In the genomic region with DNA sequence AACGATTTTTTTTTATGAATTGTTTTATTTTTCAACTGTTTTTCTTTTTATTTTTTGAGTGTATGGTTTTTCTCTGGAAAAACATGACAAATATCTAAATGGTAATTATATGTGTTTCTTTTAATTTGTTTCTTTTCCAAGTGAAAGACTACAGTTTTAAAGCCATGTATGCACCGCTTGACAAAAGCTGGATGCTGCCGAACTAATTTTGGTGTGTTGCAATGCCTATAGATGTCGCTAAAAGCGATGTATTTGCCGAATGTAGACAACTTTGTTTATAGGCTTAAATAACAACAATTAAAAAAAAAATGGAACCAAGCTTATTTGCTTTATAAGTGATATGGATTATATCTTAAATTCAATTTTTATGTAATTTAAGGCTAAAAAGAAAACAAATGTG, we compare ENCODE assay signal across 1 fruit fly cellular context.
A peak's percentile ranks its signal among the peaks of the same experiment; 100 is the strongest.
TF ChIP-seq lines count a peak whose summit lies in the region.

A gene (minus strand): TSS at position 120 of the 400 bp plus-strand sequence.

TF ChIP-seq in whole organism, embryonic, 481 proteins besides CTCF, POLR2A, EP300 and RAD21 (continued from another document and continues in another):
- TF ChIP-seq grau (tag; optimal IDR thresholded peaks at IDR 0.05; lab: Kevin White, UChicago) (no peak), amos (GFP tag; IDR thresholded peaks at IDR 0.05; lab: Robert Waterston, UW; ENCODE audit: partially characterized antibody) (peak; percentile 61), unpg (GFP tag; optimal IDR thresholded peaks at IDR 0.05; lab: Kevin White, UChicago) (peak; percentile 16), Ada2b (GFP tag; IDR thresholded peaks at IDR 0.05; lab: Robert Waterston, UW) (no peak), Hmx (GFP tag; optimal IDR thresholded peaks at IDR 0.05; lab: Kevin White, UChicago) (no peak), ind (GFP tag; optimal IDR thresholded peaks at IDR 0.05; lab: Kevin White, UChicago) (no peak), br (optimal IDR thresholded peaks at IDR 0.05; lab: Kevin White, UChicago) (no peak), sob (GFP tag; IDR thresholded peaks at IDR 0.05; lab: Robert Waterston, UW) (peak; percentile 48; the same call in 1 of the 2 replicates), HLHmδ (GFP tag; optimal IDR thresholded peaks at IDR 0.05; lab: Kevin White, UChicago) (no peak), CG13424 (tag; optimal IDR thresholded peaks at IDR 0.05; lab: Kevin White, UChicago) (no peak), inv (GFP tag; IDR thresholded peaks at IDR 0.05; lab: Robert Waterston, UW; ENCODE audit: partially characterized antibody) (peak; percentile 30), pan (optimal IDR thresholded peaks at IDR 0.05; lab: Kevin White, UChicago) (no peak), pan (GFP tag; optimal IDR thresholded peaks at IDR 0.05 in 1 of 2, IDR thresholded peaks at IDR 0.05 in 1 of 2) (no peak), bab2 (GFP tag; optimal IDR thresholded peaks at IDR 0.05; lab: Kevin White, UChicago) (no peak), CG10209 (GFP tag; optimal IDR thresholded peaks at IDR 0.05; lab: Kevin White, UChicago) (no peak), D19B (GFP tag; optimal IDR thresholded peaks at IDR 0.05; lab: Kevin White, UChicago) (no peak), CG17186 (GFP tag; optimal IDR thresholded peaks at IDR 0.05; lab: Kevin White, UChicago) (no peak), CG32772 (GFP tag; IDR thresholded peaks at IDR 0.05; lab: Robert Waterston, UW) (no peak), slou (GFP tag; optimal IDR thresholded peaks at IDR 0.05; lab: Kevin White, UChicago) (no peak), Dad (GFP tag; optimal IDR thresholded peaks at IDR 0.05; lab: Kevin White, UChicago) (no peak), gsb (GFP tag; IDR thresholded peaks at IDR 0.05; lab: Robert Waterston, UW) (no peak), pb (GFP tag; optimal IDR thresholded peaks at IDR 0.05; lab: Kevin White, UChicago) (no peak), CG14441 (GFP tag; IDR thresholded peaks at IDR 0.05; lab: Robert Waterston, UW) (no peak; the same call in 1 of the 2 replicates), Hsf (GFP tag; optimal IDR thresholded peaks at IDR 0.05; lab: Kevin White, UChicago) (peak; percentile 43), ase (GFP tag; IDR thresholded peaks at IDR 0.05; lab: Robert Waterston, UW) (0 out of 3 replicates have a peak, but pooled peaks have one; percentile 35), CG7987 (GFP tag; optimal IDR thresholded peaks at IDR 0.05; lab: Kevin White, UChicago) (no peak), ham (GFP tag; IDR thresholded peaks at IDR 0.05; lab: Robert Waterston, UW) (no peak), Sox100B (GFP tag; optimal IDR thresholded peaks at IDR 0.05; lab: Kevin White, UChicago) (no peak), CG1603 (tag; optimal IDR thresholded peaks at IDR 0.05; lab: Kevin White, UChicago) (peak; percentile 23), pros (GFP tag; optimal IDR thresholded peaks at IDR 0.05; lab: Kevin White, UChicago) (no peak), CG7839 (tag; optimal IDR thresholded peaks at IDR 0.05; lab: Kevin White, UChicago) (peak; percentile 37), ewg (GFP tag; optimal IDR thresholded peaks at IDR 0.05; lab: Kevin White, UChicago) (no peak), CG30020 (tag; optimal IDR thresholded peaks at IDR 0.05; lab: Kevin White, UChicago) (no peak), odd (GFP tag; optimal IDR thresholded peaks at IDR 0.05; lab: Kevin White, UChicago) (no peak), ranshi (GFP tag; IDR thresholded peaks at IDR 0.05; lab: Robert Waterston, UW) (no peak), CG11696 (GFP tag; IDR thresholded peaks at IDR 0.05; lab: Robert Waterston, UW) (no peak), sd (tag; optimal IDR thresholded peaks at IDR 0.05; lab: Kevin White, UChicago) (no peak), Lim3 (GFP tag; IDR thresholded peaks at IDR 0.05; lab: Robert Waterston, UW) (no peak), Blimp-1 (GFP tag; optimal IDR thresholded peaks at IDR 0.05; lab: Kevin White, UChicago) (no peak), tup (GFP tag; optimal IDR thresholded peaks at IDR 0.05; lab: Kevin White, UChicago) (no peak), CG3847 (GFP tag; IDR thresholded peaks at IDR 0.05; lab: Robert Waterston, UW) (no peak; the same call in 1 of the 2 replicates), disco-r (GFP tag; optimal IDR thresholded peaks at IDR 0.05; lab: Kevin White, UChicago) (no peak), CG1647 (GFP tag; optimal IDR thresholded peaks at IDR 0.05; lab: Kevin White, UChicago) (no peak), Tbp (GFP tag; optimal IDR thresholded peaks at IDR 0.05; lab: Kevin White, UChicago) (no peak), CG4360 (GFP tag; IDR thresholded peaks at IDR 0.05; lab: Robert Waterston, UW) (no peak), CG2875 (GFP tag; optimal IDR thresholded peaks at IDR 0.05; lab: Kevin White, UChicago) (no peak), Fer1 (GFP tag; optimal IDR thresholded peaks at IDR 0.05; lab: Kevin White, UChicago) (no peak), Oaz (GFP tag; IDR thresholded peaks at IDR 0.05; lab: Robert Waterston, UW) (no peak), gro (GFP tag; optimal IDR thresholded peaks at IDR 0.05; lab: Kevin White, UChicago) (no peak), Opbp (GFP tag; IDR thresholded peaks at IDR 0.05; lab: Robert Waterston, UW; ENCODE audit: partially characterized antibody) (no peak; the same call in 1 of the 3 replicates), BtbVII (GFP tag; optimal IDR thresholded peaks at IDR 0.05; lab: Kevin White, UChicago) (no peak), fd64A (GFP tag; optimal IDR thresholded peaks at IDR 0.05; lab: Kevin White, UChicago) (no peak), Ets65A (GFP tag; lab: Kevin White, UChicago) (peak; percentile 95), CG16863 (GFP tag; optimal IDR thresholded peaks at IDR 0.05; lab: Kevin White, UChicago) (no peak), jigr1 (GFP tag; IDR thresholded peaks at IDR 0.05; lab: Robert Waterston, UW) (no peak), chinmo (GFP tag; IDR thresholded peaks at IDR 0.05; lab: Robert Waterston, UW; ENCODE audit: partially characterized antibody) (no peak), Fer2 (tag; optimal IDR thresholded peaks at IDR 0.05; lab: Kevin White, UChicago) (no peak), CG32767 (GFP tag; IDR thresholded peaks at IDR 0.05; lab: Robert Waterston, UW) (no peak), ro (GFP tag; IDR thresholded peaks at IDR 0.05; lab: Robert Waterston, UW) (no peak), nmo (GFP tag; optimal IDR thresholded peaks at IDR 0.05; lab: Kevin White, UChicago) (peak; percentile 36), CG12391 (tag; optimal IDR thresholded peaks at IDR 0.05; lab: Kevin White, UChicago) (no peak), ssp (GFP tag; IDR thresholded peaks at IDR 0.05; lab: Robert Waterston, UW) (no peak), Mrtf (GFP tag; IDR thresholded peaks at IDR 0.05; lab: Robert Waterston, UW) (no peak), Atf6 (GFP tag; IDR thresholded peaks at IDR 0.05; lab: Robert Waterston, UW) (no peak), dmrt99B (tag; optimal IDR thresholded peaks at IDR 0.05; lab: Kevin White, UChicago) (no peak), gcm (GFP tag; optimal IDR thresholded peaks at IDR 0.05; lab: Kevin White, UChicago) (no peak), jing (GFP tag; optimal IDR thresholded peaks at IDR 0.05; lab: Kevin White, UChicago) (no peak), CG2712 (tag; optimal IDR thresholded peaks at IDR 0.05; lab: Kevin White, UChicago) (peak; percentile 37), lola (GFP tag; optimal IDR thresholded peaks at IDR 0.05; lab: Kevin White, UChicago) (no peak), cg (GFP tag; optimal IDR thresholded peaks at IDR 0.05; lab: Kevin White, UChicago) (no peak), hth (optimal IDR thresholded peaks at IDR 0.05; lab: Kevin White, UChicago) (no peak), bsh (GFP tag; optimal IDR thresholded peaks at IDR 0.05; lab: Kevin White, UChicago) (peak in 1 of 2 experiments; percentile 11), Stat92E (GFP tag; optimal IDR thresholded peaks at IDR 0.05; lab: Kevin White, UChicago) (no peak), CG15479 (GFP tag; optimal IDR thresholded peaks at IDR 0.05; lab: Kevin White, UChicago) (no peak), CG43689 (GFP tag; IDR thresholded peaks at IDR 0.05; lab: Robert Waterston, UW) (no peak), CG31224 (GFP tag; IDR thresholded peaks at IDR 0.05; lab: Robert Waterston, UW) (no peak), CG9932 (GFP tag; IDR thresholded peaks at IDR 0.05; lab: Robert Waterston, UW) (0 out of 2 replicates have a peak, but pooled peaks have one; percentile 23), chn (GFP tag; optimal IDR thresholded peaks at IDR 0.05; lab: Kevin White, UChicago) (no peak), CG16779 (GFP tag; IDR thresholded peaks at IDR 0.05; lab: Robert Waterston, UW) (no peak), nom (GFP tag; optimal IDR thresholded peaks at IDR 0.05; lab: Kevin White, UChicago) (no peak), Hr51 (GFP tag; optimal IDR thresholded peaks at IDR 0.05; lab: Kevin White, UChicago) (no peak), Med (GFP tag; lab: Kevin White, UChicago) (no peak), Dek (tag; optimal IDR thresholded peaks at IDR 0.05; lab: Kevin White, UChicago) (peak; percentile 29), yki (optimal IDR thresholded peaks at IDR 0.05; lab: Kevin White, UChicago) (no peak), en (GFP tag; optimal IDR thresholded peaks at IDR 0.05; lab: Kevin White, UChicago) (no peak), CG12299 (tag; optimal IDR thresholded peaks at IDR 0.05; lab: Kevin White, UChicago) (no peak), CG3065 (GFP tag; optimal IDR thresholded peaks at IDR 0.05; lab: Kevin White, UChicago) (no peak), NfI (GFP tag; optimal IDR thresholded peaks at IDR 0.05; lab: Kevin White, UChicago) (peak; percentile 29), abd-A (tag; optimal IDR thresholded peaks at IDR 0.05; lab: Kevin White, UChicago) (no peak), CHES-1-like (GFP tag; optimal IDR thresholded peaks at IDR 0.05; lab: Kevin White, UChicago) (no peak), CG13287 (GFP tag; IDR thresholded peaks at IDR 0.05; lab: Robert Waterston, UW; ENCODE audit: partially characterized antibody) (peak; percentile 48; the same call in 1 of the 2 replicates), phol (tag; optimal IDR thresholded peaks at IDR 0.05; lab: Kevin White, UChicago) (peak; percentile 5), sna (GFP tag; IDR thresholded peaks at IDR 0.05; lab: Robert Waterston, UW; ENCODE audit: partially characterized antibody) (no peak), bowl (GFP tag; IDR thresholded peaks at IDR 0.05; lab: Robert Waterston, UW) (no peak), dysf (GFP tag; IDR thresholded peaks at IDR 0.05; lab: Robert Waterston, UW) (peak; percentile 17; the same call in 1 of the 3 replicates), CG12155 (GFP tag; optimal IDR thresholded peaks at IDR 0.05; lab: Kevin White, UChicago) (no peak), hb (GFP tag; IDR thresholded peaks at IDR 0.05; lab: Robert Waterston, UW; ENCODE audit: partially characterized antibody) (no peak), fu2 (GFP tag; optimal IDR thresholded peaks at IDR 0.05; lab: Kevin White, UChicago) (no peak), bbx (GFP tag; IDR thresholded peaks at IDR 0.05; lab: Robert Waterston, UW; ENCODE audit: partially characterized antibody) (peak; percentile 59; the same call in 1 of the 2 replicates), CG31441 (GFP tag; IDR thresholded peaks at IDR 0.05; lab: Robert Waterston, UW) (no peak), Lpt (GFP tag; optimal IDR thresholded peaks at IDR 0.05; lab: Kevin White, UChicago) (no peak), pum (GFP tag; optimal IDR thresholded peaks at IDR 0.05; lab: Kevin White, UChicago) (peak; percentile 26), croc (GFP tag; conservative IDR thresholded peaks at IDR 0.05; lab: Robert Waterston, UW) (no peak), PHDP (tag; optimal IDR thresholded peaks at IDR 0.05; lab: Kevin White, UChicago) (peak; percentile 24), zfh2 (GFP tag; optimal IDR thresholded peaks at IDR 0.05; lab: Kevin White, UChicago) (no peak), tll (GFP tag; optimal IDR thresholded peaks at IDR 0.05; lab: Kevin White, UChicago) (no peak), CG8290 (GFP tag; optimal IDR thresholded peaks at IDR 0.05; lab: Kevin White, UChicago) (peak; percentile 15), CG8290 (tag; optimal IDR thresholded peaks at IDR 0.05; lab: Kevin White, UChicago) (no peak), CG6272 (GFP tag; IDR thresholded peaks at IDR 0.05; lab: Robert Waterston, UW) (no peak), lab (GFP tag; optimal IDR thresholded peaks at IDR 0.05; lab: Kevin White, UChicago) (no peak), CG6791 (GFP tag; IDR thresholded peaks at IDR 0.05; lab: Robert Waterston, UW; ENCODE audit: partially characterized antibody) (peak; percentile 80; the same call in 2 of the 3 replicates), CG11398 (GFP tag; optimal IDR thresholded peaks at IDR 0.05; lab: Kevin White, UChicago) (no peak), CG2202 (tag; optimal IDR thresholded peaks at IDR 0.05; lab: Kevin White, UChicago) (no peak), ato (GFP tag; IDR thresholded peaks at IDR 0.05; lab: Robert Waterston, UW; ENCODE audit: partially characterized antibody) (no peak), ems (GFP tag; optimal IDR thresholded peaks at IDR 0.05; lab: Kevin White, UChicago) (no peak), CoRest (tag; optimal IDR thresholded peaks at IDR 0.05; lab: Kevin White, UChicago) (peak; percentile 39), CG8281 (tag; optimal IDR thresholded peaks at IDR 0.05; lab: Kevin White, UChicago) (no peak), emc (GFP tag; optimal IDR thresholded peaks at IDR 0.05; lab: Kevin White, UChicago) (no peak), ara (GFP tag; IDR thresholded peaks at IDR 0.05; lab: Robert Waterston, UW) (no peak), CG12236 (GFP tag; optimal IDR thresholded peaks at IDR 0.05; lab: Kevin White, UChicago) (no peak), CG9215 (GFP tag; IDR thresholded peaks at IDR 0.05; lab: Robert Waterston, UW) (no peak), ftz-f1 (GFP tag; optimal IDR thresholded peaks at IDR 0.05; lab: Kevin White, UChicago) (no peak), vnd (GFP tag; IDR thresholded peaks at IDR 0.05; lab: Robert Waterston, UW; ENCODE audit: partially characterized antibody) (no peak), CG9876 (GFP tag; optimal IDR thresholded peaks at IDR 0.05; lab: Kevin White, UChicago) (peak; percentile 56), CG12104 (GFP tag; optimal IDR thresholded peaks at IDR 0.05; lab: Kevin White, UChicago) (no peak), Sry-β (GFP tag; optimal IDR thresholded peaks at IDR 0.05; lab: Kevin White, UChicago) (no peak), Asciz (GFP tag; optimal IDR thresholded peaks at IDR 0.05; lab: Kevin White, UChicago) (no peak), CG7745 (tag; optimal IDR thresholded peaks at IDR 0.05; lab: Kevin White, UChicago) (no peak), Ravus (GFP tag; IDR thresholded peaks at IDR 0.05; lab: Robert Waterston, UW) (no peak), HmgZ (tag; optimal IDR thresholded peaks at IDR 0.05; lab: Kevin White, UChicago) (peak; percentile 20), Nf-YA (GFP tag; IDR thresholded peaks at IDR 0.05; lab: Robert Waterston, UW) (no peak)
